Fruit fly (Drosophila melanogaster): ENCODE data around the gene sob.

Gene sob

dm6 chr2L:3571457-3571856, 9.1 kb downstream of the sob start:
- TF ChIP-seq psq (GFP tag; optimal IDR thresholded peaks at IDR 0.05) (no peak), woc (GFP tag; optimal IDR thresholded peaks at IDR 0.05) (no peak), Vsx2 (GFP tag; optimal IDR thresholded peaks at IDR 0.05; ENCODE audit: partially characterized antibody) (peak; percentile 52)

DNA sequence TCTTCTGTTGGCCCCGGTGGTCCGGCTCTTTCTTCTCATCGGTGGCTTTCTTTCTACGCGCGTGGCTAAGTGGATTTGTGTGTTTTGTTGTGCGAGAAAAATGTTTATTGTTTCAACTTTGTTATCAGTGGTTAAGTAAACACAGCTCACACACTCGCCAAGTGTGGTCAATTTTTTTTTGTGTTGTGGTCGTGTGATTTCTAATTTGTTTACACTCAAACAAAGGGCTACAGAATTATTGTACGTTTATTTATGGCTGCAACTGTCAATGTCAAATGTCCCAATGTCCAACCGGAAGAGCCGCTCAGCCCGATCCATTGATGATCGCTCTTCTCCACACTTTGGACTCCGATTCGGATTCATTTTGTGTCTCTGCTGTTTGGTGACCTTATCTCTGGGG, 10.0 kb downstream of the sob start:
- TF ChIP-seq pan (optimal IDR thresholded peaks at IDR 0.05) (no peak), psq (GFP tag; optimal IDR thresholded peaks at IDR 0.05) (no peak), woc (GFP tag; optimal IDR thresholded peaks at IDR 0.05) (no peak), Mio (GFP tag; optimal IDR thresholded peaks at IDR 0.05) (no peak), dsf (GFP tag; optimal IDR thresholded peaks at IDR 0.05; ENCODE audit: borderline replicate concordance) (no peak), br (GFP tag; optimal IDR thresholded peaks at IDR 0.05) (no peak), jim (GFP tag; optimal IDR thresholded peaks at IDR 0.05) (no peak)

DNA sequence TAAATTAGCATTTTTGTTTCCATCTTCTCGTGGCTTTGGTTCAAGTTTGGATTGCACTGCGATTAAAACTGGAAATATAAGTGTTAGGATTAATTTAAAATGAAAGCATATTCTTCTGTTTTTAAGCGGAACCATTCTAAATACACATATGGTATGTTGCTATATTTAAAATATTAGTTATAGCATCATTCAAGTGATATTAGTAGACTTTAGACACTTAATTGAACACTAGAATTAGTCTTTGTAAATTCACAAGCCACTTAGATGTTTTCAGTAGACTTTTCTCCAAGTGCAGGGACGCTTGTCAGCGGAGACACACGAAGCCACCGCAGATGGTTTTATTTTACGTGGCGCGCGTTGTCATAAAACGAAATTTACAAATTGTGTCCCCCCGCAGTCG, 10.7 kb downstream of the sob start:
- TF ChIP-seq psq (GFP tag; optimal IDR thresholded peaks at IDR 0.05) = peak; percentile 6
- TF ChIP-seq br (GFP tag; optimal IDR thresholded peaks at IDR 0.05) = no peak
- no peak for TF ChIP-seq sv (GFP tag; optimal IDR thresholded peaks at IDR 0.05)
- TF ChIP-seq foxo (GFP tag; optimal IDR thresholded peaks at IDR 0.05) = peak in 1 of 2 experiments; percentile 10
- TF ChIP-seq CrebA (GFP tag; optimal IDR thresholded peaks at IDR 0.05; ENCODE audit: borderline replicate concordance) = no peak
- TF ChIP-seq HLH106 (tag; optimal IDR thresholded peaks at IDR 0.05) = peak; percentile 33
- peak; percentile 15 for TF ChIP-seq h (GFP tag; optimal IDR thresholded peaks at IDR 0.05)
- TF ChIP-seq sage (GFP tag; optimal IDR thresholded peaks at IDR 0.05) = no peak
- TF ChIP-seq Hnf4 (GFP tag; optimal IDR thresholded peaks at IDR 0.05) = no peak
- peak; percentile 38 for TF ChIP-seq fru (GFP tag; optimal IDR thresholded peaks at IDR 0.05)

DNA sequence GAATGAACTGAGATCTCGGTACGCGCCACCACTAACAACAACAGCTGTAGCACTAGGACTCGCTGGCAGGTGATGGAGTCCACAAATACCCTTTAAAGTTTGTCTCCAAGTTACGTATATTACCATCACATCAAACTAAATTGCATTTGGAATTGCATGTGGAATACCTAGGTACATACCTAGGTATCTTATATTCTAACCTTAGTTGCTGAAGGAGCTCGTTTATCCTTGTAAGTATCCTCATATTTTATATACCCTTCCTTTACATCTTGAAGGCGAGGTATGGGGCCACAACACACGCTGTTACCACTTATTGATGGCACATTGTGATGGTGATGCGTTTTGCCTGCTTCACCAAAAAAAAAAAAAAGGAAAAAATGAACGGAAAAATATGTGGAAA, 13.2 kb downstream of the sob start:
- TF ChIP-seq dsf (GFP tag; optimal IDR thresholded peaks at IDR 0.05; ENCODE audit: borderline replicate concordance) = no peak
- TF ChIP-seq sage (GFP tag; optimal IDR thresholded peaks at IDR 0.05) = no peak
- TF ChIP-seq h (GFP tag; optimal IDR thresholded peaks at IDR 0.05) = peak; percentile 52
- TF ChIP-seq OdsH (GFP tag; optimal IDR thresholded peaks at IDR 0.05) = peak; percentile 18
- peak; percentile 38 for TF ChIP-seq fru (GFP tag; optimal IDR thresholded peaks at IDR 0.05)
- no peak for TF ChIP-seq CrebA (GFP tag; optimal IDR thresholded peaks at IDR 0.05; ENCODE audit: borderline replicate concordance)
- no peak for TF ChIP-seq Dfd (GFP tag; optimal IDR thresholded peaks at IDR 0.05)
- TF ChIP-seq HLH106 (tag; optimal IDR thresholded peaks at IDR 0.05) = peak; percentile 1
- no peak for TF ChIP-seq Sp1 (GFP tag; optimal IDR thresholded peaks at IDR 0.05)
- peak; percentile 24 for TF ChIP-seq ey (GFP tag; optimal IDR thresholded peaks at IDR 0.05)
- TF ChIP-seq Rel (GFP tag; optimal IDR thresholded peaks at IDR 0.05) = no peak
- no peak for TF ChIP-seq Rel (tag; optimal IDR thresholded peaks at IDR 0.05)
- peak in 1 of 2 experiments; percentile 18 for TF ChIP-seq foxo (GFP tag; optimal IDR thresholded peaks at IDR 0.05)
- TF ChIP-seq woc (GFP tag; optimal IDR thresholded peaks at IDR 0.05) = peak; percentile 41

dm6 chr2L:3566532-3566931, 14.0 kb downstream of the sob start:
- no peak for TF ChIP-seq dsf (GFP tag; optimal IDR thresholded peaks at IDR 0.05; ENCODE audit: borderline replicate concordance)
- TF ChIP-seq OdsH (GFP tag; optimal IDR thresholded peaks at IDR 0.05) = peak; percentile 47
- no peak for TF ChIP-seq sage (GFP tag; optimal IDR thresholded peaks at IDR 0.05)
- peak; percentile 50 for TF ChIP-seq HLH106 (tag; optimal IDR thresholded peaks at IDR 0.05)
- TF ChIP-seq N (GFP tag; optimal IDR thresholded peaks at IDR 0.05) = no peak
- TF ChIP-seq Rel (GFP tag; optimal IDR thresholded peaks at IDR 0.05) = no peak
- no peak for TF ChIP-seq Rel (tag; optimal IDR thresholded peaks at IDR 0.05)
- TF ChIP-seq br (GFP tag; optimal IDR thresholded peaks at IDR 0.05) = peak; percentile 43
- TF ChIP-seq woc (GFP tag; optimal IDR thresholded peaks at IDR 0.05) = peak; percentile 28
- TF ChIP-seq Hnf4 (GFP tag; optimal IDR thresholded peaks at IDR 0.05) = peak; percentile 45
- TF ChIP-seq ey (GFP tag; optimal IDR thresholded peaks at IDR 0.05) = peak; percentile 64
- peak; percentile 54 for TF ChIP-seq fru (GFP tag; optimal IDR thresholded peaks at IDR 0.05)
- TF ChIP-seq h (GFP tag; optimal IDR thresholded peaks at IDR 0.05) = peak; percentile 71
- TF ChIP-seq foxo (GFP tag; optimal IDR thresholded peaks at IDR 0.05) = peak in 1 of 2 experiments; percentile 67
- no peak for TF ChIP-seq GATAd (GFP tag; optimal IDR thresholded peaks at IDR 0.05)
- TF ChIP-seq pan (optimal IDR thresholded peaks at IDR 0.05) = no peak
- peak; percentile 28 for TF ChIP-seq psq (GFP tag; optimal IDR thresholded peaks at IDR 0.05)
- no peak for TF ChIP-seq Mio (GFP tag; optimal IDR thresholded peaks at IDR 0.05)
- TF ChIP-seq Abd-B (GFP tag; optimal IDR thresholded peaks at IDR 0.05) = no peak
- no peak for TF ChIP-seq jim (GFP tag; optimal IDR thresholded peaks at IDR 0.05)
- TF ChIP-seq dl (GFP tag; optimal IDR thresholded peaks at IDR 0.05; ENCODE audit: insufficient read depth in 1 of 2, partially characterized antibody in 2 of 2) = no peak
- peak; percentile 47 for TF ChIP-seq rgr (GFP tag; optimal IDR thresholded peaks at IDR 0.05)
- peak; percentile 50 for TF ChIP-seq Sp1 (GFP tag; optimal IDR thresholded peaks at IDR 0.05)
- TF ChIP-seq lola (GFP tag; optimal IDR thresholded peaks at IDR 0.05) = no peak
- TF ChIP-seq dmrt93B (GFP tag; optimal IDR thresholded peaks at IDR 0.05) = peak; percentile 38
- TF ChIP-seq Myc (optimal IDR thresholded peaks at IDR 0.05) = no peak

Data from whole organism, wandering third instar larva.